Fruit fly (Drosophila melanogaster) whole organism, embryonic: ENCODE results near the gene CG18622.
A peak's percentile ranks its signal among the peaks of the same experiment; 100 is the strongest.

ENCODE experiments used
- B-H1 ChIP-seq: fragments of 200-800 bp; sonication (Bioruptor generic); IDR thresholded peaks from 3 replicates; pipeline ENCODE4 v1.3.6; 2022; ENCODE audit warnings: missing biosample characterization, missing genetic modification characterization
- BEAF-32 ChIP-seq: fragments of 200-800 bp; sonication (Bioruptor generic); optimal IDR thresholded peaks from 3 replicates; lab custom pipeline; 2017; ENCODE audit warnings: missing biosample characterization, missing genetic modification characterization, mild to moderate bottlenecking, moderate library complexity, missing genetic modification reagents
- Blimp-1 ChIP-seq: fragments of 200-800 bp; sonication (Bioruptor generic); optimal IDR thresholded peaks from 3 replicates; lab custom pipeline; 2018; ENCODE audit warnings: missing biosample characterization, missing genetic modification characterization, mild to moderate bottlenecking, moderate library complexity, missing genetic modification reagents
- CG10462 ChIP-seq: fragments of 200-800 bp; sonication (Bioruptor generic); optimal IDR thresholded peaks from 2 replicates; lab custom pipeline; 2016; ENCODE audit warnings: missing biosample characterization, missing genetic modification characterization
- CG10543 ChIP-seq: fragments of 200-800 bp; sonication (Bioruptor generic); optimal IDR thresholded peaks from 3 replicates; lab custom pipeline; 2017; ENCODE audit warnings: missing biosample characterization, mild to moderate bottlenecking, missing genetic modification characterization, moderate library complexity
- CG13894 ChIP-seq: fragments of 200-800 bp; sonication (Bioruptor generic); optimal IDR thresholded peaks from 3 replicates; lab custom pipeline; 2018; ENCODE audit warnings: missing biosample characterization, mild to moderate bottlenecking, missing genetic modification characterization, moderate library complexity
- CG1647 ChIP-seq: fragments of 200-800 bp; sonication (Bioruptor generic); optimal IDR thresholded peaks from 3 replicates; lab custom pipeline; 2016; ENCODE audit warnings: missing biosample characterization, missing genetic modification characterization
- CG16863 ChIP-seq: fragments of 200-800 bp; sonication (Bioruptor generic); optimal IDR thresholded peaks from 3 replicates; lab custom pipeline; 2016; ENCODE audit warnings: missing biosample characterization, missing genetic modification characterization
- CG17802 ChIP-seq: fragments of 200-800 bp; sonication (Bioruptor generic); optimal IDR thresholded peaks from 2 replicates; lab custom pipeline; 2018; ENCODE audit warnings: missing biosample characterization, mild to moderate bottlenecking, missing genetic modification characterization, moderate library complexity
- CG2712 ChIP-seq: fragments of 200-800 bp; optimal IDR thresholded peaks from 3 replicates; lab custom pipeline; 2019; ENCODE audit warnings: missing biosample characterization, mild to moderate bottlenecking, missing genetic modification characterization, moderate library complexity
- CG31224 ChIP-seq: fragments of 200-800 bp; sonication (Bioruptor generic); IDR thresholded peaks from 2 replicates; pipeline ENCODE4 v1.3.6; 2022; ENCODE audit warnings: missing biosample characterization, missing genetic modification characterization
- CG31365 ChIP-seq: fragments of 200-800 bp; sonication (Bioruptor generic); optimal IDR thresholded peaks from 2 replicates; lab custom pipeline; 2018; ENCODE audit warnings: missing biosample characterization, mild to moderate bottlenecking, missing genetic modification characterization
- CG32772 ChIP-seq: fragments of 200-800 bp; sonication (Bioruptor generic); IDR thresholded peaks from 2 replicates; pipeline ENCODE4 v1.3.6; 2022; ENCODE audit warnings: missing biosample characterization, missing genetic modification characterization
- CG43689 ChIP-seq: fragments of 200-800 bp; sonication (Bioruptor generic); IDR thresholded peaks from 2 replicates; pipeline ENCODE4 v1.3.6; 2022; ENCODE audit warnings: missing biosample characterization, missing genetic modification characterization
- CG4854 ChIP-seq: fragments of 200-800 bp; sonication (Bioruptor generic); optimal IDR thresholded peaks from 2 replicates; lab custom pipeline; 2016; ENCODE audit warnings: missing biosample characterization, missing genetic modification characterization, inconsistent platforms
- CG7556 ChIP-seq: fragments of 200-800 bp; sonication (Bioruptor generic); optimal IDR thresholded peaks from 2 replicates; lab custom pipeline; 2017; ENCODE audit warnings: missing biosample characterization, mild to moderate bottlenecking, missing genetic modification characterization
- CG8089 ChIP-seq: fragments of 200-800 bp; sonication (Bioruptor generic); optimal IDR thresholded peaks from 3 replicates; lab custom pipeline; 2016; ENCODE audit warnings: missing biosample characterization, missing genetic modification characterization
- CHES-1-like ChIP-seq: fragments of 200-800 bp; sonication (Bioruptor generic); optimal IDR thresholded peaks from 2 replicates; lab custom pipeline; 2016; ENCODE audit warnings: missing biosample characterization, missing genetic modification characterization
- Chrac-16 ChIP-seq: fragments of 200-800 bp; sonication (Bioruptor generic); optimal IDR thresholded peaks from 3 replicates; lab custom pipeline; 2016; ENCODE audit warnings: missing biosample characterization, missing genetic modification characterization
- Fer1 ChIP-seq: fragments of 200-800 bp; sonication (Bioruptor generic); optimal IDR thresholded peaks from 2 replicates; lab custom pipeline; 2017; ENCODE audit warnings: missing biosample characterization, mild to moderate bottlenecking, missing genetic modification characterization
- HLHmδ ChIP-seq: fragments of 200-800 bp; sonication (Bioruptor generic); optimal IDR thresholded peaks from 2 replicates; lab custom pipeline; 2018; ENCODE audit warnings: missing biosample characterization, mild to moderate bottlenecking, missing genetic modification characterization, moderate library complexity
- Hmr ChIP-seq: fragments of 200-800 bp; sonication (Bioruptor generic); optimal IDR thresholded peaks from 3 replicates; lab custom pipeline; 2017; ENCODE audit warnings: mild to moderate bottlenecking, missing biosample characterization, missing genetic modification reagents, missing genetic modification characterization
- Kr ChIP-seq: fragments of 200-800 bp; sonication (Bioruptor generic); optimal IDR thresholded peaks from 2 replicates; lab custom pipeline; 2017; ENCODE audit warnings: missing biosample characterization, mild to moderate bottlenecking, missing genetic modification characterization
- Lhr ChIP-seq: fragments of 200-800 bp; sonication (Bioruptor generic); optimal IDR thresholded peaks from 3 replicates; lab custom pipeline; 2017; ENCODE audit warnings: mild to moderate bottlenecking, missing biosample characterization, missing genetic modification reagents, missing genetic modification characterization
- Sin3A ChIP-seq: fragments of >200 bp; optimal IDR thresholded peaks from 2 replicates; lab custom pipeline; 2018
- Sox102F ChIP-seq: fragments of 200-800 bp; sonication (Bioruptor generic); optimal IDR thresholded peaks from 2 replicates; lab custom pipeline; 2018; ENCODE audit warnings: missing biosample characterization, mild to moderate bottlenecking, missing genetic modification characterization, moderate library complexity
- Stat92E ChIP-seq, 3 experiments: fragments of >200 bp in 2 of 3; fragments of 200-800 bp in 1 of 3; sonication (Bioruptor generic) in 1 of 3; optimal IDR thresholded peaks; 2 replicates each; lab custom pipeline; 2017 to 2019; ENCODE audit warnings: missing biosample characterization in 3 of 3, missing genetic modification characterization in 3 of 3, mild to moderate bottlenecking in 1 of 3, moderate library complexity in 1 of 3
- abd-A ChIP-seq: fragments of 200-800 bp; sonication (Bioruptor generic); optimal IDR thresholded peaks from 3 replicates; lab custom pipeline; 2019; ENCODE audit warnings: missing biosample characterization, mild to moderate bottlenecking, missing genetic modification characterization, moderate library complexity
- al ChIP-seq: fragments of 200-800 bp; sonication (Bioruptor generic); IDR thresholded peaks from 2 replicates; pipeline ENCODE4 v1.3.6; 2022; ENCODE audit warnings: missing biosample characterization, missing genetic modification characterization
- ara ChIP-seq: fragments of 200-800 bp; sonication (Bioruptor generic); IDR thresholded peaks from 2 replicates; pipeline ENCODE4 v1.3.6; 2022; ENCODE audit warnings: missing biosample characterization, missing genetic modification characterization
- bowl ChIP-seq: fragments of 200-800 bp; sonication (Bioruptor generic); IDR thresholded peaks from 2 replicates; pipeline ENCODE4 v1.3.6; 2022; ENCODE audit warnings: missing biosample characterization, missing genetic modification characterization
- chn ChIP-seq: fragments of 200-800 bp; sonication (Bioruptor generic); optimal IDR thresholded peaks from 2 replicates; lab custom pipeline; 2016; ENCODE audit warnings: missing biosample characterization, missing genetic modification characterization
- cwo ChIP-seq: fragments of 200-800 bp; sonication (Bioruptor generic); optimal IDR thresholded peaks from 3 replicates; lab custom pipeline; 2017; ENCODE audit warnings: missing biosample characterization, missing genetic modification characterization, mild to moderate bottlenecking, moderate library complexity, missing genetic modification reagents
- dm ChIP-seq: fragments of 200-800 bp; sonication (Bioruptor generic); optimal IDR thresholded peaks from 3 replicates; lab custom pipeline; 2016; ENCODE audit warnings: missing biosample characterization, missing genetic modification characterization
- ewg ChIP-seq: fragments of 200-800 bp; sonication (Bioruptor generic); optimal IDR thresholded peaks from 3 replicates; lab custom pipeline; 2017; ENCODE audit warnings: mild to moderate bottlenecking, missing biosample characterization, missing genetic modification reagents, missing genetic modification characterization
- fd64A ChIP-seq: fragments of 200-800 bp; sonication (Bioruptor generic); optimal IDR thresholded peaks from 3 replicates; lab custom pipeline; 2018; ENCODE audit warnings: missing biosample characterization, mild to moderate bottlenecking, missing genetic modification characterization
- fu2 ChIP-seq: fragments of 200-800 bp; sonication (Bioruptor generic); optimal IDR thresholded peaks from 2 replicates; lab custom pipeline; 2016; ENCODE audit warnings: missing biosample characterization, missing genetic modification characterization
- gcm ChIP-seq: fragments of 200-800 bp; sonication (Bioruptor generic); optimal IDR thresholded peaks from 2 replicates; lab custom pipeline; 2019; ENCODE audit warnings: missing biosample characterization, mild to moderate bottlenecking, missing genetic modification characterization, moderate library complexity
- gcm2 ChIP-seq: fragments of 200-800 bp; sonication (Bioruptor generic); optimal IDR thresholded peaks from 2 replicates; lab custom pipeline; 2016; ENCODE audit warnings: missing biosample characterization, missing genetic modification characterization
- grn ChIP-seq: fragments of 200-800 bp; sonication (Bioruptor generic); optimal IDR thresholded peaks from 3 replicates; lab custom pipeline; 2017; ENCODE audit warnings: missing biosample characterization, missing genetic modification characterization
- hb ChIP-seq: fragments of 200-800 bp; sonication (Bioruptor generic); IDR thresholded peaks from 3 replicates; pipeline ENCODE4 v1.3.6; 2022; ENCODE audit warnings: missing biosample characterization, missing genetic modification characterization; ENCODE audit not compliant: partially characterized antibody
- her ChIP-seq: fragments of 200-800 bp; sonication (Bioruptor generic); optimal IDR thresholded peaks from 2 replicates; lab custom pipeline; 2016; ENCODE audit warnings: missing biosample characterization, missing genetic modification characterization
- ind ChIP-seq: fragments of 200-800 bp; sonication (Bioruptor generic); optimal IDR thresholded peaks from 3 replicates; lab custom pipeline; 2016; ENCODE audit warnings: missing biosample characterization, missing genetic modification characterization
- kay ChIP-seq: fragments of 200-800 bp; sonication (Bioruptor generic); optimal IDR thresholded peaks from 2 replicates; lab custom pipeline; 2016; ENCODE audit warnings: missing biosample characterization, missing genetic modification characterization
- pan ChIP-seq, 4 experiments: fragments of >200 bp in 3 of 4; fragments of 200-800 bp in 1 of 4; sonication (Bioruptor generic) in 1 of 4; optimal IDR thresholded peaks in 3 of 4; IDR thresholded peaks in 1 of 4; 2 replicates each; pipeline versions ENCODE4 v1.3.6 to Lab custom; 2017 to 2022; ENCODE audit warnings: missing biosample characterization in 2 of 4, missing genetic modification characterization in 2 of 4, mixed read lengths in 1 of 4
- slou ChIP-seq: fragments of 200-800 bp; sonication (Bioruptor generic); optimal IDR thresholded peaks from 3 replicates; lab custom pipeline; 2016; ENCODE audit warnings: missing biosample characterization, missing genetic modification characterization
- sob ChIP-seq: fragments of 200-800 bp; sonication (Bioruptor generic); IDR thresholded peaks from 2 replicates; pipeline ENCODE4 v1.3.6; 2022; ENCODE audit warnings: missing biosample characterization, missing genetic modification characterization
- tio ChIP-seq: fragments of 200-800 bp; sonication (Bioruptor generic); optimal IDR thresholded peaks from 2 replicates; lab custom pipeline; 2017; ENCODE audit warnings: missing biosample characterization, missing genetic modification characterization, inconsistent platforms
- tup ChIP-seq: fragments of 200-800 bp; sonication (Bioruptor generic); optimal IDR thresholded peaks from 2 replicates; lab custom pipeline; 2016; ENCODE audit warnings: missing biosample characterization, mild to moderate bottlenecking, missing genetic modification characterization, moderate library complexity

Gene CG18622

DNA sequence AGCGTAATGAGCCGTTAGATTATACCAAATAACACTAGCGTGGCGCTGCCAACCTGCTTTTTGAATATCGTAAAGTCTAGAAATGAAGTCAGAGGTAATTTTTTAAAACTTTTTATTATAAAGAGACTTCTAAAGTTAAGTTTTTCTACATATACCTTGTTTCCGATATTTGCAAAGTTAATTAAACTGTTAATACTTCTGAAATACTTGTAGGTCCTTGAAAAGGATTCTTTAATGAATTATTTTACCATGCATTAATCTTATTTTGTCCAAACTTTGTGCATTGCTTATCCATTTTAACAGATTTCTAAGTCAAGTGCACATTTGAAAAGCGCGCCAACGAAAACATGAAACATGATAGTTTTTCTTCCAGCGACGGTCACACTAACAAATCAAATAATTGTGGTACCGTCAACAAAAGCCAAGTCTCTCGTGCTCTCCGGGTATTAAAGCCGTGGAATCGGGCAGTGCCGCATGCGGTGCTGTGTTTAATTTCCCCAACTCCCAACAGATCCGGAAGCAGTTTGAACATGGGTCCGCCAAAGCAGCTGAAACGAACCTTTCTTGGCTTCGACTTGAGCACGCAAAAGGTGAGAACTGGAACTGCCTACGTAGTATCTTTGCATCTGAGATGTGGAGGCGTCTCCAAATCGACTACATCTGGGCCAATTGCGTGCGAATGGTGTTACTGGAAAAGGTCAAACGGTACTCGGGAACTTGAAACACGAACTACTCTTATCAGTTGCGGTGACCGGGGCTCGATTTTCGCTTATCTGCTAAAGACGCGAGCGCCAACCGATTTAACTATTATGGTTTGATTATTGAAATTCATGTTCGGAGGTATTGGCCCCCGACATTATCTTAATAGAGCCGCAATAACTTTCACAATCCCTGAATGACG, 8.8 kb upstream of the CG18622 start, which contains the start of the genes EMC2A and CG3534 (continued):
- no peak for TF ChIP-seq bowl (GFP tag; lab: Robert Waterston, UW)
- TF ChIP-seq Stat92E (GFP tag; optimal IDR thresholded peaks at IDR 0.05; lab: Kevin White, UChicago): peak in 1 of 3 experiments; percentile 34
- TF ChIP-seq B-H1 (GFP tag; lab: Robert Waterston, UW): no peak
- TF ChIP-seq Sox102F (GFP tag; lab: Kevin White, UChicago): no peak
- no peak for TF ChIP-seq hb (GFP tag; lab: Robert Waterston, UW)
- no peak for TF ChIP-seq HLHmδ (GFP tag; lab: Kevin White, UChicago)
- no peak for TF ChIP-seq CG8089 (GFP tag; lab: Kevin White, UChicago)
- TF ChIP-seq grn (GFP tag; lab: Kevin White, UChicago): peak; percentile 12
- no peak for TF ChIP-seq chn (GFP tag; lab: Kevin White, UChicago)
- TF ChIP-seq CG43689 (GFP tag; lab: Robert Waterston, UW): no peak
- TF ChIP-seq slou (GFP tag; lab: Kevin White, UChicago): no peak
- TF ChIP-seq her: no peak
- TF ChIP-seq CG4854 (GFP tag; lab: Kevin White, UChicago): no peak
- TF ChIP-seq fu2 (GFP tag; lab: Kevin White, UChicago): no peak
- TF ChIP-seq ewg: no peak
- TF ChIP-seq Sin3A (lab: Kevin White, UChicago): peak; percentile 59
- TF ChIP-seq CG13894 (tag; lab: Kevin White, UChicago): no peak
- TF ChIP-seq kay (GFP tag; lab: Kevin White, UChicago): no peak
- no peak for TF ChIP-seq CHES-1-like (GFP tag; lab: Kevin White, UChicago)
- peak; percentile 57 for TF ChIP-seq CG2712 (tag; lab: Kevin White, UChicago)
- TF ChIP-seq sob (GFP tag; lab: Robert Waterston, UW): no peak
- no peak for TF ChIP-seq CG31365
- no peak for TF ChIP-seq CG10462 (GFP tag; lab: Kevin White, UChicago)
- TF ChIP-seq CG17802 (tag; lab: Kevin White, UChicago): no peak
- no peak for TF ChIP-seq al (GFP tag; lab: Robert Waterston, UW)
- TF ChIP-seq CG31224 (GFP tag; lab: Robert Waterston, UW): no peak
- TF ChIP-seq BEAF-32 (GFP tag; lab: Kevin White, UChicago): peak; percentile 10
- TF ChIP-seq dm (GFP tag; lab: Kevin White, UChicago): no peak
- TF ChIP-seq CG32772 (GFP tag; lab: Robert Waterston, UW): no peak
- no peak for TF ChIP-seq abd-A (tag; lab: Kevin White, UChicago)
- TF ChIP-seq Lhr (GFP tag; lab: Kevin White, UChicago): no peak
- TF ChIP-seq Fer1 (GFP tag; lab: Kevin White, UChicago): no peak
- no peak for TF ChIP-seq CG10543
- TF ChIP-seq CG16863 (GFP tag; lab: Kevin White, UChicago): no peak
- no peak for TF ChIP-seq CG1647
- TF ChIP-seq Kr: no peak
- no peak for TF ChIP-seq ara
- TF ChIP-seq gcm (GFP tag; lab: Kevin White, UChicago): no peak
- TF ChIP-seq pan (optimal IDR thresholded peaks at IDR 0.05; lab: Kevin White, UChicago): no peak
- no peak for TF ChIP-seq pan (GFP tag; optimal IDR thresholded peaks at IDR 0.05 in 1 of 2, IDR thresholded peaks at IDR 0.05 in 1 of 2)
- TF ChIP-seq fd64A (GFP tag; lab: Kevin White, UChicago): no peak
- TF ChIP-seq Blimp-1 (GFP tag; lab: Kevin White, UChicago): no peak
- TF ChIP-seq tio: no peak
- no peak for TF ChIP-seq ind (GFP tag; lab: Kevin White, UChicago)
- TF ChIP-seq Hmr: peak; percentile 22
- no peak for TF ChIP-seq tup
- peak; percentile 11 for TF ChIP-seq CG7556 (GFP tag; lab: Kevin White, UChicago)
- no peak for TF ChIP-seq cwo (GFP tag; lab: Kevin White, UChicago)
- no peak for TF ChIP-seq Chrac-16 (GFP tag; lab: Kevin White, UChicago)
- no peak for TF ChIP-seq gcm2
